Fruit fly (Drosophila melanogaster): ENCODE data around the gene CG15533.

CG15533 gene

DNA sequence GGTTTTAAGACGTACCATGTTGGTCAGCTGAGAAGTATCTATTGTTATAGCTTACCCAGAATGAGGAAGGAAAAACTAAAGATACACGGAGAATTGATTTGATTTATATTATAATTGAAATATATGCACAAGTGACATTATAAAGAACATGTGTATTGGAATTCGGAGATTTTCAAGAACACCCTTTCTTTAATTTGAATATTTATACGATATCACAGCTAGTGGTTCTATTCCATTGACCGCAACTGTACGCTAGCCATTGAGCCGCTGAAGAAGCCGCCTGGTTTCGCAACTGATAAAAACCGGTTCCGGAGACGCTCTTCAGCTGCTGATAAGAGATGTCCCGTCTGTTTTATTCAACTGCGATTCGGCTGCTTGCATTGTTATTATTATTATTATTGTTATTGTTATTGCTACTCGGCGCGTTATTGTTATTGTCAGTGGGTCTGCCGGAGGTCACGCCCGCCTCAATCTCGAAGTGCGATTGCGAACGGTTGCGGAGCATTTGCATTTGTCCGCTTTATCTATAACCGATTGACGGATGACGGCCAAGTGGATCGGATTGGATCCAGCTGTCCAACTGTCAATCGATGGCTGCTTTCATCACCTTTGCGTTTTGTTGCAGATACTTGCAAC lies 33.1 kb downstream of the CG15533 start (continued):
- TF ChIP-seq grau (tag; optimal IDR thresholded peaks at IDR 0.05) (peak; percentile 38), nmo (GFP tag; optimal IDR thresholded peaks at IDR 0.05) (peak; percentile 31), dmrt11E (tag; optimal IDR thresholded peaks at IDR 0.05) (peak; percentile 32), CG10431 (GFP tag; optimal IDR thresholded peaks at IDR 0.05) (no peak), da (GFP tag; optimal IDR thresholded peaks at IDR 0.05) (no peak), CG15514 (GFP tag; optimal IDR thresholded peaks at IDR 0.05) (no peak), YL-1 (GFP tag; optimal IDR thresholded peaks at IDR 0.05) (no peak), nom (GFP tag; optimal IDR thresholded peaks at IDR 0.05) (peak; percentile 21), p53 (GFP tag; optimal IDR thresholded peaks at IDR 0.05) (no peak), lbe (GFP tag; optimal IDR thresholded peaks at IDR 0.05) (no peak), dysf (GFP tag; IDR thresholded peaks at IDR 0.05) (peak; percentile 57; the same call in 1 of the 3 replicates), D19B (GFP tag; optimal IDR thresholded peaks at IDR 0.05) (no peak), NK7.1 (GFP tag; optimal IDR thresholded peaks at IDR 0.05) (no peak), CG8388 (GFP tag; optimal IDR thresholded peaks at IDR 0.05) (peak; percentile 17), Bteb2 (GFP tag; optimal IDR thresholded peaks at IDR 0.05) (no peak), CG18599 (GFP tag; optimal IDR thresholded peaks at IDR 0.05) (peak; percentile 16), Gsc (GFP tag; IDR thresholded peaks at IDR 0.05) (no peak), tna (GFP tag; IDR thresholded peaks at IDR 0.05; ENCODE audit: partially characterized antibody) (no peak), lab (GFP tag; optimal IDR thresholded peaks at IDR 0.05) (peak; percentile 51), Lim3 (GFP tag; IDR thresholded peaks at IDR 0.05) (no peak), CG1792 (GFP tag; optimal IDR thresholded peaks at IDR 0.05) (no peak), CG5180 (GFP tag; optimal IDR thresholded peaks at IDR 0.05) (no peak), CG34376 (GFP tag; optimal IDR thresholded peaks at IDR 0.05) (no peak), ham (GFP tag; IDR thresholded peaks at IDR 0.05) (no peak), Fer1 (GFP tag; optimal IDR thresholded peaks at IDR 0.05) (peak; percentile 35), pita (GFP tag; optimal IDR thresholded peaks at IDR 0.05) (no peak), tgo (GFP tag; IDR thresholded peaks at IDR 0.05) (peak; percentile 24; the same call in 1 of the 3 replicates), gcm (GFP tag; optimal IDR thresholded peaks at IDR 0.05) (peak; percentile 15), unpg (GFP tag; optimal IDR thresholded peaks at IDR 0.05) (peak; percentile 47), mam (GFP tag; optimal IDR thresholded peaks at IDR 0.05) (no peak), CG14050 (GFP tag; IDR thresholded peaks at IDR 0.05) (peak; percentile 18; the same call in 1 of the 3 replicates), wek (GFP tag; optimal IDR thresholded peaks at IDR 0.05) (no peak), luna (GFP tag; optimal IDR thresholded peaks at IDR 0.05) (no peak), Atf-2 (GFP tag; optimal IDR thresholded peaks at IDR 0.05) (no peak), Scr (GFP tag; IDR thresholded peaks at IDR 0.05; ENCODE audit: partially characterized antibody) (no peak), emc (GFP tag; optimal IDR thresholded peaks at IDR 0.05) (no peak), chm (GFP tag; IDR thresholded peaks at IDR 0.05) (no peak), Atf6 (GFP tag; IDR thresholded peaks at IDR 0.05) (no peak; the same call in 1 of the 2 replicates), ci (GFP tag; IDR thresholded peaks at IDR 0.05) (peak; percentile 70; the same call in 2 of the 3 replicates), dpn (GFP tag; optimal IDR thresholded peaks at IDR 0.05) (no peak), pros (GFP tag; optimal IDR thresholded peaks at IDR 0.05) (peak; percentile 63), CG7556 (GFP tag; optimal IDR thresholded peaks at IDR 0.05) (peak; percentile 2), bcd (GFP tag; optimal IDR thresholded peaks at IDR 0.05) (peak; percentile 26), CG4854 (GFP tag; optimal IDR thresholded peaks at IDR 0.05) (no peak), B-H1 (GFP tag; IDR thresholded peaks at IDR 0.05) (peak; percentile 15; the same call in 1 of the 3 replicates), CG32532 (GFP tag; IDR thresholded peaks at IDR 0.05) (no peak), bsh (GFP tag; optimal IDR thresholded peaks at IDR 0.05) (peak in 1 of 2 experiments; percentile 20), CG10462 (GFP tag; optimal IDR thresholded peaks at IDR 0.05) (no peak), Abd-B (GFP tag; optimal IDR thresholded peaks at IDR 0.05) (no peak)

Data from whole organism, embryonic.